Worm (Caenorhabditis elegans) whole organism, young adult: ENCODE results near the gene EEED8.3.

Source experiments
- B0019.2 ChIP-seq: fragments of 200-800 bp; sonication (Bioruptor generic); conservative IDR thresholded peaks from 2 replicates; pipeline ENCODE4 v1.3.6; 2022; ENCODE audit warnings: missing genetic modification reagents, missing genetic modification characterization, missing compliant biosample characterization
- C06A6.2 ChIP-seq: fragments of 200-800 bp; sonication (Bioruptor generic); conservative IDR thresholded peaks from 2 replicates; pipeline ENCODE4 v1.3.6; 2022; ENCODE audit warnings: missing genetic modification characterization, missing compliant biosample characterization
- D2030.7 ChIP-seq: fragments of 200-800 bp; sonication (Bioruptor generic); IDR thresholded peaks from 2 replicates; pipeline ENCODE4 v1.3.6; 2022; ENCODE audit warnings: missing genetic modification reagents, missing genetic modification characterization, missing compliant biosample characterization
- F10E7.11 ChIP-seq: sonication (generic microtip); optimal IDR thresholded peaks from 2 replicates; lab custom pipeline; 2017; ENCODE audit warnings: mild to moderate bottlenecking, missing genetic modification characterization, moderate library complexity, missing compliant biosample characterization
- F23B12.7 ChIP-seq: sonication (generic microtip); optimal IDR thresholded peaks from 2 replicates; lab custom pipeline; 2017; ENCODE audit warnings: missing genetic modification characterization, mild to moderate bottlenecking, missing compliant biosample characterization, antibody characterized with exemption, moderate library complexity; ENCODE audit not compliant: insufficient read depth
- F37B4.10 ChIP-seq: fragments of 200-800 bp; sonication (Bioruptor generic); IDR thresholded peaks from 2 replicates; pipeline ENCODE4 v1.3.6; 2022; ENCODE audit warnings: missing genetic modification characterization, missing compliant biosample characterization
- F49E8.2 ChIP-seq: sonication (generic microtip); optimal IDR thresholded peaks from 3 replicates; lab custom pipeline; 2017; ENCODE audit warnings: missing genetic modification characterization, mild to moderate bottlenecking, missing compliant biosample characterization, antibody characterized with exemption, moderate library complexity; ENCODE audit not compliant: insufficient read depth
- F55B11.4 ChIP-seq: sonication (generic microtip); optimal IDR thresholded peaks from 2 replicates; lab custom pipeline; 2016; ENCODE audit warnings: missing compliant biosample characterization, missing genetic modification characterization, borderline replicate concordance; ENCODE audit not compliant: insufficient read depth
- F57A8.1 ChIP-seq: fragments of 200-800 bp; sonication (Bioruptor generic); optimal IDR thresholded peaks from 2 replicates; lab custom pipeline; 2018; ENCODE audit warnings: mild to moderate bottlenecking, missing genetic modification characterization, moderate library complexity, missing compliant biosample characterization
- T26A5.8 ChIP-seq: sonication (generic microtip); optimal IDR thresholded peaks from 2 replicates; lab custom pipeline; 2016; ENCODE audit warnings: missing genetic modification characterization, missing compliant biosample characterization
- Y53F4B.3 ChIP-seq: fragments of 200-800 bp; sonication (Bioruptor generic); IDR thresholded peaks from 2 replicates; pipeline ENCODE4 v1.3.6; 2022; ENCODE audit warnings: missing genetic modification reagents, missing genetic modification characterization, missing compliant biosample characterization
- ZK185.1 ChIP-seq: sonication (generic microtip); optimal IDR thresholded peaks from 2 replicates; lab custom pipeline; 2016; ENCODE audit warnings: mild to moderate bottlenecking, missing genetic modification characterization, missing compliant biosample characterization; ENCODE audit not compliant: poor library complexity, severe bottlenecking
- aptf-2 ChIP-seq: fragments of 200-800 bp; sonication (Bioruptor generic); conservative IDR thresholded peaks from 2 replicates; pipeline ENCODE4 v1.3.6; 2022; ENCODE audit warnings: missing genetic modification reagents, missing genetic modification characterization, missing compliant biosample characterization
- attf-3 ChIP-seq: fragments of 200-800 bp; sonication (Bioruptor generic); conservative IDR thresholded peaks from 2 replicates; pipeline ENCODE4 v1.3.6; 2022; ENCODE audit warnings: missing genetic modification reagents, missing genetic modification characterization, missing compliant biosample characterization
- bed-2 ChIP-seq: fragments of 200-800 bp; sonication (Bioruptor generic); IDR thresholded peaks from 2 replicates; pipeline ENCODE4 v1.3.6; 2022; ENCODE audit warnings: missing genetic modification reagents, missing genetic modification characterization, missing compliant biosample characterization
- ccch-3 ChIP-seq: fragments of 200-800 bp; sonication (Bioruptor generic); optimal IDR thresholded peaks from 2 replicates; lab custom pipeline; 2018; ENCODE audit warnings: mild to moderate bottlenecking, missing genetic modification characterization, missing compliant biosample characterization
- cebp-2 ChIP-seq: fragments of 200-800 bp; sonication (Bioruptor generic); IDR thresholded peaks from 2 replicates; pipeline ENCODE4 v1.3.6; 2022; ENCODE audit warnings: missing genetic modification characterization, missing compliant biosample characterization
- ceh-100 ChIP-seq: fragments of 200-800 bp; sonication (Bioruptor generic); IDR thresholded peaks from 2 replicates; pipeline ENCODE4 v1.3.6; 2022; ENCODE audit warnings: missing genetic modification reagents, missing genetic modification characterization, missing compliant biosample characterization
- ceh-27 ChIP-seq: fragments of 200-800 bp; sonication (Bioruptor generic); optimal IDR thresholded peaks from 2 replicates; lab custom pipeline; 2018; ENCODE audit warnings: mild to moderate bottlenecking, missing genetic modification characterization, moderate library complexity, missing compliant biosample characterization
- ceh-58 ChIP-seq: fragments of 200-800 bp; sonication (Bioruptor generic); IDR thresholded peaks from 2 replicates; pipeline ENCODE4 v1.3.6; 2022; ENCODE audit warnings: missing genetic modification characterization, missing compliant biosample characterization
- ceh-79 ChIP-seq: sonication (generic microtip); optimal IDR thresholded peaks from 2 replicates; lab custom pipeline; 2017; ENCODE audit warnings: mild to moderate bottlenecking, missing genetic modification characterization, missing compliant biosample characterization
- die-1 ChIP-seq: sonication (generic microtip); optimal IDR thresholded peaks from 2 replicates; lab custom pipeline; 2016; ENCODE audit warnings: missing genotype, mild to moderate bottlenecking, missing genetic modification characterization, missing compliant biosample characterization
- egl-44 ChIP-seq: fragments of 200-800 bp; sonication (Bioruptor generic); IDR thresholded peaks from 2 replicates; pipeline ENCODE4 v1.3.6; 2022; ENCODE audit warnings: missing genetic modification reagents, missing genetic modification characterization, missing compliant biosample characterization
- ekl-4 ChIP-seq: fragments of 200-800 bp; sonication (Bioruptor generic); IDR thresholded peaks from 2 replicates; pipeline ENCODE4 v1.3.6; 2022; ENCODE audit warnings: missing genetic modification reagents, missing genetic modification characterization, missing compliant biosample characterization
- fkh-3 ChIP-seq: sonication (generic microtip); optimal IDR thresholded peaks from 2 replicates; lab custom pipeline; 2016; ENCODE audit warnings: mild to moderate bottlenecking, missing genetic modification characterization, missing compliant biosample characterization
- him-1 ChIP-seq: sonication (generic microtip); optimal IDR thresholded peaks from 2 replicates; lab custom pipeline; 2016; ENCODE audit warnings: missing genotype, missing genetic modification reagents, missing genetic modification characterization, missing compliant biosample characterization
- hrde-1 ChIP-seq: sonication (generic microtip); optimal IDR thresholded peaks from 2 replicates; lab custom pipeline; 2016; ENCODE audit warnings: missing genetic modification characterization, mild to moderate bottlenecking, missing compliant biosample characterization, moderate library complexity, missing genotype, missing genetic modification reagents, borderline replicate concordance
- let-526 ChIP-seq: fragments of 200-800 bp; sonication (Bioruptor generic); IDR thresholded peaks from 2 replicates; pipeline ENCODE4 v1.3.6; 2022; ENCODE audit warnings: missing genetic modification reagents, missing genetic modification characterization, missing compliant biosample characterization
- lin-26 ChIP-seq: fragments of 200-800 bp; sonication (Bioruptor generic); IDR thresholded peaks from 2 replicates; pipeline ENCODE4 v1.3.6; 2022; ENCODE audit warnings: missing genetic modification reagents, missing genetic modification characterization, missing compliant biosample characterization
- lin-35 ChIP-seq, 3 experiments: fragments of 150-350 bp in 2 of 3; sonication (generic microtip) in 1 of 3; optimal IDR thresholded peaks; 2 replicates each; lab custom pipeline; 2014 to 2018; ENCODE audit warnings: missing biosample characterization in 3 of 3, missing genetic modification characterization in 3 of 3, missing genetic modification reagents in 3 of 3
- lir-1 ChIP-seq: fragments of 200-800 bp; sonication (Bioruptor generic); conservative IDR thresholded peaks from 2 replicates; pipeline ENCODE4 v1.3.6; 2022; ENCODE audit warnings: missing genetic modification reagents, missing genetic modification characterization, missing compliant biosample characterization
- madf-10 ChIP-seq: sonication (generic microtip); optimal IDR thresholded peaks from 2 replicates; lab custom pipeline; 2016; ENCODE audit warnings: mild to moderate bottlenecking, missing genetic modification characterization, missing compliant biosample characterization
- madf-3 ChIP-seq: fragments of 200-800 bp; sonication (Bioruptor generic); IDR thresholded peaks from 2 replicates; pipeline ENCODE4 v1.3.6; 2022; ENCODE audit warnings: missing genetic modification reagents, missing genetic modification characterization, missing compliant biosample characterization
- mel-28 ChIP-seq: sonication (generic microtip); optimal IDR thresholded peaks from 2 replicates; lab custom pipeline; 2016; ENCODE audit warnings: borderline replicate concordance, mild to moderate bottlenecking, missing genetic modification characterization, missing compliant biosample characterization
- mes-4 ChIP-seq: sonication (generic microtip); optimal IDR thresholded peaks from 2 replicates; lab custom pipeline; 2016; ENCODE audit warnings: missing genotype, missing genetic modification characterization, missing compliant biosample characterization
- mxl-1 ChIP-seq: sonication (generic microtip); optimal IDR thresholded peaks from 2 replicates; lab custom pipeline; 2016; ENCODE audit warnings: missing genetic modification characterization, missing compliant biosample characterization
- nhr-80 ChIP-seq: sonication (generic microtip); optimal IDR thresholded peaks from 2 replicates; lab custom pipeline; 2016; ENCODE audit warnings: missing genetic modification characterization, missing compliant biosample characterization
- nhr-90 ChIP-seq: sonication (generic microtip); optimal IDR thresholded peaks from 2 replicates; lab custom pipeline; 2016; ENCODE audit warnings: missing genotype, mild to moderate bottlenecking, missing genetic modification characterization, missing compliant biosample characterization
- repo-1 ChIP-seq: sonication (generic microtip); optimal IDR thresholded peaks from 2 replicates; lab custom pipeline; 2017; ENCODE audit warnings: mild to moderate bottlenecking, missing genetic modification characterization, missing compliant biosample characterization
- rpc-1 ChIP-seq, 2 experiments: fragments of 150-350 bp in 1 of 2; sonication (generic microtip) in 1 of 2; optimal IDR thresholded peaks; 2 replicates each; lab custom pipeline; 2014 to 2018; ENCODE audit warnings: missing biosample characterization in 1 of 2, missing genetic modification characterization in 1 of 2, missing genetic modification reagents in 1 of 2, missing genotype in 1 of 2
- sdz-38 ChIP-seq: sonication (generic microtip); optimal IDR thresholded peaks from 2 replicates; lab custom pipeline; 2016; ENCODE audit warnings: missing genotype, missing genetic modification characterization, missing compliant biosample characterization
- sea-2 ChIP-seq: fragments of 200-800 bp; sonication (Bioruptor generic); IDR thresholded peaks from 2 replicates; pipeline ENCODE4 v1.3.6; 2022; ENCODE audit warnings: missing genetic modification characterization, missing compliant biosample characterization
- snpc-1.1 ChIP-seq: sonication (generic microtip); optimal IDR thresholded peaks from 2 replicates; lab custom pipeline; 2017; ENCODE audit warnings: missing genetic modification characterization, mild to moderate bottlenecking, missing compliant biosample characterization, antibody characterized with exemption, moderate library complexity, missing genotype, missing genetic modification reagents; ENCODE audit not compliant: insufficient read depth
- unc-130 ChIP-seq: sonication (generic microtip); optimal IDR thresholded peaks from 2 replicates; lab custom pipeline; 2016; ENCODE audit warnings: missing genetic modification reagents, missing genetic modification characterization, missing compliant biosample characterization
- xnd-1 ChIP-seq: sonication (generic microtip); optimal IDR thresholded peaks from 2 replicates; lab custom pipeline; 2016; ENCODE audit warnings: missing genotype, missing genetic modification reagents, missing genetic modification characterization, missing compliant biosample characterization
- ztf-22 ChIP-seq: fragments of 200-800 bp; sonication (Bioruptor generic); optimal IDR thresholded peaks from 2 replicates; lab custom pipeline; 2018; ENCODE audit warnings: mild to moderate bottlenecking, missing genetic modification characterization, moderate library complexity, missing compliant biosample characterization
- ztf-25 ChIP-seq: fragments of 200-800 bp; sonication (Bioruptor generic); IDR thresholded peaks from 2 replicates; pipeline ENCODE4 v1.3.6; 2022; ENCODE audit warnings: missing genetic modification reagents, missing genetic modification characterization, missing compliant biosample characterization

EEED8.3 gene

ce11 chrII:5377467-5378238, 36.4 kb upstream of the EEED8.3 start, which contains the start of gene prdx-2 (continued):
- TF ChIP-seq rpc-1 (optimal IDR thresholded peaks at IDR 0.05; lab: Kevin White, UChicago) (no peak), rpc-1 (tag; optimal IDR thresholded peaks at IDR 0.05; lab: Kevin White, UChicago) (no peak), nhr-80 (tag; lab: Kevin White, UChicago) (no peak), bed-2 (GFP tag; lab: Robert Waterston, UW) (no peak), C06A6.2 (GFP tag; lab: Robert Waterston, UW) (no peak), lin-26 (GFP tag; lab: Robert Waterston, UW) (no peak), mes-4 (no peak), let-526 (GFP tag; lab: Robert Waterston, UW) (no peak), ztf-25 (GFP tag; lab: Robert Waterston, UW) (no peak), hrde-1 (no peak), egl-44 (GFP tag; lab: Robert Waterston, UW) (no peak), fkh-3 (tag; lab: Kevin White, UChicago) (no peak), F49E8.2 (tag; lab: Kevin White, UChicago) (peak; percentile 16), ceh-27 (no peak), madf-3 (GFP tag; lab: Robert Waterston, UW) (peak; percentile 86; the same call in 1 of the 2 replicates), lin-35 (GFP tag; optimal IDR thresholded peaks at IDR 0.05; lab: Kevin White, UChicago) (no peak), sdz-38 (tag; lab: Kevin White, UChicago) (no peak), repo-1 (tag; lab: Kevin White, UChicago) (no peak), ceh-100 (no peak), ccch-3 (GFP tag; lab: Kevin White, UChicago) (no peak), xnd-1 (tag; lab: Kevin White, UChicago) (peak; percentile 84), sea-2 (GFP tag; lab: Robert Waterston, UW) (no peak), unc-130 (GFP tag; lab: Kevin White, UChicago) (peak; percentile 37), him-1 (peak; percentile 25), D2030.7 (GFP tag; lab: Robert Waterston, UW) (peak; percentile 89), B0019.2 (peak; percentile 73), F57A8.1 (GFP tag; lab: Kevin White, UChicago) (no peak), die-1 (tag; lab: Kevin White, UChicago) (no peak), T26A5.8 (tag; lab: Kevin White, UChicago) (no peak), ceh-58 (GFP tag; lab: Robert Waterston, UW) (no peak), cebp-2 (GFP tag; lab: Robert Waterston, UW) (no peak), ekl-4 (GFP tag; lab: Robert Waterston, UW) (peak; percentile 70; the same call in 1 of the 2 replicates), aptf-2 (GFP tag; lab: Robert Waterston, UW) (peak; percentile 37; the same call in 1 of the 2 replicates), ZK185.1 (tag; lab: Kevin White, UChicago) (no peak), ztf-22 (GFP tag; lab: Kevin White, UChicago) (no peak), F55B11.4 (tag; lab: Kevin White, UChicago) (no peak), madf-10 (tag; lab: Kevin White, UChicago) (no peak), Y53F4B.3 (GFP tag; lab: Robert Waterston, UW) (no peak), F37B4.10 (GFP tag; lab: Robert Waterston, UW) (no peak), lir-1 (no peak; the same call in 1 of the 2 replicates), F10E7.11 (tag; lab: Kevin White, UChicago) (no peak), ceh-79 (no peak), nhr-90 (tag; lab: Kevin White, UChicago) (no peak), mxl-1 (tag; lab: Kevin White, UChicago) (no peak), snpc-1.1 (no peak), F23B12.7 (no peak), attf-3 (GFP tag; lab: Robert Waterston, UW) (no peak), mel-28 (tag; lab: Kevin White, UChicago) (no peak)
